Worm (Caenorhabditis elegans) whole organism, L2 larva: Measurements from ENCODE around the gene ule-3.

ENCODE experiments used
- F13H6.1 ChIP-seq: sonication (generic microtip); optimal IDR thresholded peaks from 2 replicates; lab custom pipeline; 2016; ENCODE audit warnings: missing genetic modification characterization, missing compliant biosample characterization
- Y55F3AM.14 ChIP-seq: fragments of 200-800 bp; sonication (Bioruptor generic); optimal IDR thresholded peaks from 2 replicates; lab custom pipeline; 2018; ENCODE audit warnings: mild to moderate bottlenecking, missing genetic modification characterization, missing compliant biosample characterization
- aly-2 ChIP-seq: fragments of 150-350 bp; optimal IDR thresholded peaks from 2 replicates; lab custom pipeline; 2014; ENCODE audit warnings: missing biosample characterization, missing genetic modification characterization
- blmp-1 ChIP-seq: sonication (generic microtip); optimal IDR thresholded peaks from 2 replicates; lab custom pipeline; 2017; ENCODE audit warnings: missing genetic modification characterization, mild to moderate bottlenecking, missing compliant biosample characterization, antibody characterized with exemption, moderate library complexity; ENCODE audit not compliant: insufficient read depth
- ceh-82 ChIP-seq: fragments of 150-350 bp; optimal IDR thresholded peaks from 2 replicates; lab custom pipeline; 2014; ENCODE audit warnings: missing biosample characterization, missing genetic modification characterization
- elt-1 ChIP-seq: fragments of 150-350 bp; optimal IDR thresholded peaks from 2 replicates; lab custom pipeline; 2014; ENCODE audit warnings: missing biosample characterization, missing genetic modification characterization
- fos-1 ChIP-seq: fragments of 150-350 bp; optimal IDR thresholded peaks from 2 replicates; lab custom pipeline; 2014; ENCODE audit warnings: missing biosample characterization, missing genetic modification characterization
- lsy-2 ChIP-seq, 2 experiments: fragments of 150-350 bp in 1 of 2; sonication (generic microtip) in 1 of 2; optimal IDR thresholded peaks; 2 replicates each; lab custom pipeline; 2014 to 2017; ENCODE audit warnings: missing biosample characterization in 2 of 2, missing genetic modification characterization in 2 of 2
- mab-5 ChIP-seq: fragments of 150-350 bp; optimal IDR thresholded peaks from 2 replicates; lab custom pipeline; 2014; ENCODE audit warnings: missing biosample characterization, missing genetic modification characterization
- nhr-12 ChIP-seq: fragments of 150-350 bp; optimal IDR thresholded peaks from 2 replicates; lab custom pipeline; 2014; ENCODE audit warnings: missing biosample characterization, missing genetic modification characterization
- nhr-21 ChIP-seq: fragments of 150-350 bp; optimal IDR thresholded peaks from 2 replicates; lab custom pipeline; 2014; ENCODE audit warnings: missing biosample characterization, missing genetic modification characterization
- nhr-237 ChIP-seq: fragments of 150-350 bp; optimal IDR thresholded peaks from 2 replicates; lab custom pipeline; 2014; ENCODE audit warnings: missing biosample characterization, missing genetic modification characterization
- nhr-25 ChIP-seq: fragments of 150-350 bp; sonication (generic microtip); optimal IDR thresholded peaks from 3 replicates; lab custom pipeline; 2014; ENCODE audit warnings: missing biosample characterization, missing genetic modification characterization
- sem-4 ChIP-seq: fragments of 150-350 bp; optimal IDR thresholded peaks from 2 replicates; lab custom pipeline; 2014; ENCODE audit warnings: missing biosample characterization, missing genetic modification reagents, missing genetic modification characterization
- skn-1 ChIP-seq: sonication (generic microtip); optimal IDR thresholded peaks from 2 replicates; lab custom pipeline; 2017; ENCODE audit warnings: missing biosample characterization, missing genetic modification characterization
- unc-55 ChIP-seq: fragments of 150-350 bp; sonication (generic microtip); optimal IDR thresholded peaks from 3 replicates; lab custom pipeline; 2014; ENCODE audit warnings: missing biosample characterization, missing genetic modification reagents, missing genetic modification characterization
- ztf-1 ChIP-seq: fragments of 200-800 bp; sonication (Bioruptor generic); conservative IDR thresholded peaks from 2 replicates; pipeline ENCODE4 v1.3.6; 2022; ENCODE audit warnings: missing genetic modification characterization, missing compliant biosample characterization
- ztf-11 ChIP-seq: sonication (generic microtip); optimal IDR thresholded peaks from 2 replicates; lab custom pipeline; 2017; ENCODE audit warnings: missing biosample characterization, missing genetic modification characterization

Gene ule-3

DNA sequence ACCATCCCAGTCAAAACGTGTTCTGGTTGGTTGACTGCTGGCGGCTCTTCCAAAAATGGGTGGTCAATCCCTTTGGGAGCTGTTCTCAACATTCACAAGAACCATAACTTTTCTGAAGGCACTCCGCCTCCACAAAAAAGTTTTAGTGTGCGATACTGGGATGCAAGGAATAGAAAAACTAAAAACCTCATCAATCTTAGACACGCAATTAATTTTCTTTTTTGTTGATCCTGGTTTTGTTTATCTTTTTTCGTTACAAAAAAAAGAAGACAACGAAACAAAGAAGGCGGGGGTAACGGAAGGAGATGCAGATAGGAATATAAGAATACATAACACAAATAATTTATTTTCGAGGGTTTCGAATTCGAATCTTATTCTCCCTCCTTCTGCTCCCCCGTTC is 44.6 kb downstream of the ule-3 start:
- peak; percentile 58 for TF ChIP-seq mab-5
- TF ChIP-seq Y55F3AM.14 (GFP tag; lab: Kevin White, UChicago): peak; percentile 46
- no peak for TF ChIP-seq sem-4
- TF ChIP-seq unc-55 (GFP tag; lab: Kevin White, UChicago): peak; percentile 52
- no peak for TF ChIP-seq elt-1 (tag; lab: Kevin White, UChicago)

DNA sequence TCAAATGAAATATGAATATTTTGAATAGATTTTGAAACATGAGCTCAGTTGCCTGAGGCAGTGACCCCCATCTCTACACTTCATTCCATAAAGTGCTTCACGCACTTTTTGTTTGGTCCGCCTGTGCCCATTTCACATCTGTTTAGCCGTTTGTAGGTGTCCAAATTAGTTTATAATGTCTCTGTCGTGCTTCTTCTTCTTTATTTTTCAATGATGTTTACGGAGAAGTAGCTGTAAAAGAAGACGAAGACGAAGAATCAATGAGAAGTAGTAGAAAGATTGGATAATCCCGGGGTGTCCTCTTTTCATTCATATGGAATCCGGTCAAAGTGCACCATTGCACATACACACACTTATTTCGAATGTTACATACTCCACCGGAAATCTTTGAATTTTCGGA is 45.8 kb downstream of the ule-3 start:
- no peak for TF ChIP-seq ztf-1 (GFP tag; lab: Robert Waterston, UW)
- TF ChIP-seq F13H6.1 (tag; lab: Kevin White, UChicago): no peak
- TF ChIP-seq blmp-1 (tag; lab: Kevin White, UChicago): no peak
- no peak for TF ChIP-seq nhr-237 (tag; lab: Kevin White, UChicago)
- no peak for TF ChIP-seq lsy-2 (tag; optimal IDR thresholded peaks at IDR 0.05; lab: Kevin White, UChicago)
- TF ChIP-seq ceh-82 (tag; lab: Kevin White, UChicago): no peak
- TF ChIP-seq aly-2: no peak
- no peak for TF ChIP-seq fos-1 (tag; lab: Kevin White, UChicago)
- no peak for TF ChIP-seq ztf-11 (tag; lab: Kevin White, UChicago)
- TF ChIP-seq nhr-12 (tag; lab: Kevin White, UChicago): no peak
- TF ChIP-seq elt-1 (tag; lab: Kevin White, UChicago): no peak
- TF ChIP-seq nhr-25 (tag; lab: Kevin White, UChicago): no peak
- no peak for TF ChIP-seq nhr-21 (tag; lab: Kevin White, UChicago)
- no peak for TF ChIP-seq skn-1 (tag; lab: Kevin White, UChicago)
